Fruit fly (Drosophila melanogaster) whole organism, embryonic: ENCODE results near the gene Hip14.

Experiments
- ATbp ChIP-seq: fragments of 200-800 bp; sonication (Bioruptor generic); optimal IDR thresholded peaks from 2 replicates; lab custom pipeline; 2017; ENCODE audit warnings: missing biosample characterization, mild to moderate bottlenecking, missing genetic modification characterization, missing genetic modification reagents
- CG10366 ChIP-seq: fragments of 200-800 bp; sonication (Bioruptor generic); IDR thresholded peaks from 2 replicates; pipeline ENCODE4 v1.3.6; 2022; ENCODE audit warnings: missing biosample characterization, missing genetic modification characterization
- CG10543 ChIP-seq: fragments of 200-800 bp; sonication (Bioruptor generic); optimal IDR thresholded peaks from 3 replicates; lab custom pipeline; 2017; ENCODE audit warnings: missing biosample characterization, mild to moderate bottlenecking, missing genetic modification characterization, moderate library complexity
- CG11247 ChIP-seq: fragments of 200-800 bp; sonication (Bioruptor generic); IDR thresholded peaks from 2 replicates; pipeline ENCODE4 v1.3.6; 2022; ENCODE audit warnings: missing biosample characterization, missing genetic modification characterization
- CG11456 ChIP-seq: fragments of 200-800 bp; sonication (Bioruptor generic); IDR thresholded peaks from 3 replicates; pipeline ENCODE4 v1.3.6; 2022; ENCODE audit warnings: missing biosample characterization, missing genetic modification characterization
- CG11696 ChIP-seq: fragments of 200-800 bp; sonication (Bioruptor generic); IDR thresholded peaks from 2 replicates; pipeline ENCODE4 v1.3.6; 2022; ENCODE audit warnings: missing biosample characterization, missing genetic modification characterization
- CG12071 ChIP-seq: fragments of 200-800 bp; sonication (Bioruptor generic); optimal IDR thresholded peaks from 3 replicates; lab custom pipeline; 2018; ENCODE audit warnings: missing biosample characterization, mild to moderate bottlenecking, missing genetic modification characterization
- CG12744 ChIP-seq: fragments of 200-800 bp; sonication (Bioruptor generic); optimal IDR thresholded peaks from 2 replicates; lab custom pipeline; 2016; ENCODE audit warnings: missing biosample characterization, missing genetic modification characterization
- CG13123 ChIP-seq: fragments of 200-800 bp; sonication (Bioruptor generic); optimal IDR thresholded peaks from 2 replicates; lab custom pipeline; 2016; ENCODE audit warnings: missing biosample characterization, missing genetic modification characterization
- CG16863 ChIP-seq: fragments of 200-800 bp; sonication (Bioruptor generic); optimal IDR thresholded peaks from 3 replicates; lab custom pipeline; 2016; ENCODE audit warnings: missing biosample characterization, missing genetic modification characterization
- CG17361 ChIP-seq: fragments of 200-800 bp; sonication (Bioruptor generic); IDR thresholded peaks from 3 replicates; pipeline ENCODE4 v1.3.6; 2022; ENCODE audit warnings: missing biosample characterization, missing genetic modification characterization
- CG1832 ChIP-seq: fragments of 200-800 bp; sonication (Bioruptor generic); optimal IDR thresholded peaks from 2 replicates; lab custom pipeline; 2017; ENCODE audit warnings: missing biosample characterization, mild to moderate bottlenecking, missing genetic modification characterization, inconsistent platforms
- CG18599 ChIP-seq: fragments of 200-800 bp; sonication (Bioruptor generic); optimal IDR thresholded peaks from 3 replicates; lab custom pipeline; 2017; ENCODE audit warnings: missing biosample characterization, missing genetic modification characterization, mild to moderate bottlenecking, moderate library complexity, missing genetic modification reagents
- CG32532 ChIP-seq: fragments of 200-800 bp; sonication (Bioruptor generic); IDR thresholded peaks from 2 replicates; pipeline ENCODE4 v1.3.6; 2022; ENCODE audit warnings: missing biosample characterization, missing genetic modification characterization
- CG34376 ChIP-seq: fragments of 200-800 bp; sonication (Bioruptor generic); optimal IDR thresholded peaks from 2 replicates; lab custom pipeline; 2018; ENCODE audit warnings: missing biosample characterization, mild to moderate bottlenecking, missing genetic modification characterization
- CG4617 ChIP-seq: fragments of 200-800 bp; sonication (Bioruptor generic); optimal IDR thresholded peaks from 3 replicates; lab custom pipeline; 2016; ENCODE audit warnings: missing biosample characterization, missing genetic modification characterization, borderline replicate concordance
- CG6272 ChIP-seq: fragments of 200-800 bp; sonication (Bioruptor generic); IDR thresholded peaks from 2 replicates; pipeline ENCODE4 v1.3.6; 2022; ENCODE audit warnings: missing biosample characterization, missing genetic modification characterization
- CG6654 ChIP-seq: fragments of 200-800 bp; sonication (Bioruptor generic); optimal IDR thresholded peaks from 2 replicates; lab custom pipeline; 2017; ENCODE audit warnings: missing biosample characterization, mild to moderate bottlenecking, missing genetic modification characterization
- CG6791 ChIP-seq: fragments of 200-800 bp; sonication (Bioruptor generic); IDR thresholded peaks from 3 replicates; pipeline ENCODE4 v1.3.6; 2022; ENCODE audit warnings: missing biosample characterization, missing genetic modification characterization; ENCODE audit not compliant: partially characterized antibody
- Chrac-16 ChIP-seq: fragments of 200-800 bp; sonication (Bioruptor generic); optimal IDR thresholded peaks from 3 replicates; lab custom pipeline; 2016; ENCODE audit warnings: missing biosample characterization, missing genetic modification characterization
- D19A ChIP-seq: fragments of 200-800 bp; optimal IDR thresholded peaks from 3 replicates; lab custom pipeline; 2019; ENCODE audit warnings: missing biosample characterization, mild to moderate bottlenecking, missing genetic modification characterization, moderate library complexity
- Dll ChIP-seq: fragments of 200-800 bp; sonication (Bioruptor generic); IDR thresholded peaks from 4 replicates; pipeline ENCODE4 v1.3.6; 2022; ENCODE audit warnings: missing biosample characterization, missing genetic modification characterization; ENCODE audit not compliant: partially characterized antibody
- HHEX ChIP-seq: fragments of 200-800 bp; sonication (Bioruptor generic); optimal IDR thresholded peaks from 3 replicates; lab custom pipeline; 2017; ENCODE audit warnings: missing biosample characterization, mild to moderate bottlenecking, missing genetic modification characterization, missing genetic modification reagents
- HLH3B ChIP-seq: fragments of 200-800 bp; sonication (Bioruptor generic); IDR thresholded peaks from 2 replicates; pipeline ENCODE4 v1.3.6; 2022; ENCODE audit warnings: missing biosample characterization, missing genetic modification characterization
- Lim3 ChIP-seq: fragments of 200-800 bp; sonication (Bioruptor generic); IDR thresholded peaks from 2 replicates; pipeline ENCODE4 v1.3.6; 2022; ENCODE audit warnings: missing biosample characterization, missing genetic modification characterization
- Med ChIP-seq: fragments of 200-800 bp; sonication (Bioruptor generic); peaks from one replicate; lab custom pipeline; 2016; ENCODE audit warnings: missing biosample characterization, missing genetic modification characterization, mild to moderate bottlenecking, inconsistent platforms, moderate library complexity
- Neu2 ChIP-seq: fragments of 200-800 bp; sonication (Bioruptor generic); optimal IDR thresholded peaks from 3 replicates; lab custom pipeline; 2016; ENCODE audit warnings: missing biosample characterization, missing genetic modification characterization, borderline replicate concordance
- Pdp1 ChIP-seq, 2 experiments: fragments of 200-800 bp; sonication (Bioruptor generic); optimal IDR thresholded peaks; 3 replicates each; lab custom pipeline; 2016; ENCODE audit warnings: missing biosample characterization in 2 of 2, missing genetic modification characterization in 2 of 2, mild to moderate bottlenecking in 1 of 2, moderate library complexity in 1 of 2
- Ravus ChIP-seq: fragments of 200-800 bp; sonication (Bioruptor generic); IDR thresholded peaks from 2 replicates; pipeline ENCODE4 v1.3.6; 2022; ENCODE audit warnings: missing biosample characterization, missing genetic modification characterization
- Spps ChIP-seq: fragments of 200-800 bp; sonication (Bioruptor generic); optimal IDR thresholded peaks from 2 replicates; lab custom pipeline; 2018; ENCODE audit warnings: missing biosample characterization, mild to moderate bottlenecking, missing genetic modification characterization
- Xrp1 ChIP-seq: fragments of 200-800 bp; sonication (Bioruptor generic); IDR thresholded peaks from 2 replicates; pipeline ENCODE4 v1.3.6; 2022; ENCODE audit warnings: missing biosample characterization, missing genetic modification characterization
- chinmo ChIP-seq: fragments of 200-800 bp; sonication (Bioruptor generic); IDR thresholded peaks from 4 replicates; pipeline ENCODE4 v1.3.6; 2022; ENCODE audit warnings: missing biosample characterization, missing genetic modification characterization; ENCODE audit not compliant: partially characterized antibody
- chm ChIP-seq: fragments of 200-800 bp; sonication (Bioruptor generic); IDR thresholded peaks from 2 replicates; pipeline ENCODE4 v1.3.6; 2022; ENCODE audit warnings: missing biosample characterization, missing genetic modification characterization
- ci ChIP-seq: fragments of 200-800 bp; sonication (Bioruptor generic); IDR thresholded peaks from 3 replicates; pipeline ENCODE4 v1.3.6; 2022; ENCODE audit warnings: missing biosample characterization, missing genetic modification characterization
- exex ChIP-seq: fragments of 200-800 bp; sonication (Bioruptor generic); optimal IDR thresholded peaks from 4 replicates; lab custom pipeline; 2018; ENCODE audit warnings: missing biosample characterization, mild to moderate bottlenecking, missing genetic modification characterization, moderate library complexity
- gce ChIP-seq: fragments of 200-800 bp; sonication (Bioruptor generic); IDR thresholded peaks from 3 replicates; pipeline ENCODE4 v1.3.6; 2022; ENCODE audit warnings: missing biosample characterization, missing genetic modification characterization
- gcm2 ChIP-seq: fragments of 200-800 bp; sonication (Bioruptor generic); optimal IDR thresholded peaks from 2 replicates; lab custom pipeline; 2016; ENCODE audit warnings: missing biosample characterization, missing genetic modification characterization
- grn ChIP-seq: fragments of 200-800 bp; sonication (Bioruptor generic); optimal IDR thresholded peaks from 3 replicates; lab custom pipeline; 2017; ENCODE audit warnings: missing biosample characterization, missing genetic modification characterization
- kni ChIP-seq: fragments of 200-800 bp; sonication (Bioruptor generic); optimal IDR thresholded peaks from 3 replicates; lab custom pipeline; 2017; ENCODE audit warnings: mild to moderate bottlenecking, missing biosample characterization, missing genetic modification reagents, missing genetic modification characterization
- lab ChIP-seq: fragments of 200-800 bp; sonication (Bioruptor generic); optimal IDR thresholded peaks from 3 replicates; lab custom pipeline; 2017; ENCODE audit warnings: missing biosample characterization, missing genetic modification characterization, mild to moderate bottlenecking, moderate library complexity, missing genetic modification reagents
- lbe ChIP-seq: fragments of 200-800 bp; sonication (Bioruptor generic); optimal IDR thresholded peaks from 2 replicates; lab custom pipeline; 2016; ENCODE audit warnings: missing biosample characterization, mild to moderate bottlenecking, missing genetic modification characterization
- nerfin-2 ChIP-seq: fragments of 200-800 bp; sonication (Bioruptor generic); IDR thresholded peaks from 2 replicates; pipeline ENCODE4 v1.3.6; 2022; ENCODE audit warnings: missing biosample characterization, missing genetic modification characterization; ENCODE audit not compliant: partially characterized antibody
- nom ChIP-seq: fragments of 200-800 bp; sonication (Bioruptor generic); optimal IDR thresholded peaks from 2 replicates; lab custom pipeline; 2017; ENCODE audit warnings: missing biosample characterization, missing genetic modification characterization, mild to moderate bottlenecking, moderate library complexity, missing genetic modification reagents
- rib ChIP-seq: fragments of 200-800 bp; sonication (Bioruptor generic); IDR thresholded peaks from 2 replicates; pipeline ENCODE4 v1.3.6; 2022; ENCODE audit warnings: missing biosample characterization, missing genetic modification characterization
- run ChIP-seq: fragments of 200-800 bp; sonication (Bioruptor generic); optimal IDR thresholded peaks from 3 replicates; lab custom pipeline; 2018; ENCODE audit warnings: missing biosample characterization, mild to moderate bottlenecking, missing genetic modification characterization
- shn ChIP-seq: fragments of 200-800 bp; sonication (Bioruptor generic); optimal IDR thresholded peaks from 3 replicates; lab custom pipeline; 2016; ENCODE audit warnings: missing biosample characterization, missing genetic modification characterization
- vvl ChIP-seq: fragments of 200-800 bp; sonication (Bioruptor generic); IDR thresholded peaks from 2 replicates; pipeline ENCODE4 v1.3.6; 2022; ENCODE audit warnings: missing biosample characterization, missing genetic modification characterization
- wdn ChIP-seq: fragments of 200-800 bp; sonication (Bioruptor generic); IDR thresholded peaks from 2 replicates; pipeline ENCODE4 v1.3.6; 2022; ENCODE audit warnings: missing biosample characterization, missing genetic modification characterization
- zfh1 ChIP-seq: fragments of 200-800 bp; sonication (Bioruptor generic); IDR thresholded peaks from 3 replicates; pipeline ENCODE4 v1.3.6; 2022; ENCODE audit warnings: missing biosample characterization, missing genetic modification characterization

The Hip14 gene

dm6 chr3L:16037690-16038332 is 49.8 kb downstream of the Hip14 start (continued):
- 0 out of 2 replicates have a peak, but pooled peaks have one; percentile 15 for TF ChIP-seq nerfin-2
- TF ChIP-seq kni (GFP tag; lab: Kevin White, UChicago) = peak; percentile 47
- no peak for TF ChIP-seq Neu2 (GFP tag; lab: Kevin White, UChicago)
- TF ChIP-seq Lim3 (GFP tag; lab: Robert Waterston, UW) = no peak
- TF ChIP-seq shn = no peak
- peak; percentile 78 for TF ChIP-seq Med (GFP tag; lab: Kevin White, UChicago)
- TF ChIP-seq vvl (GFP tag; lab: Robert Waterston, UW) = peak; percentile 86
- TF ChIP-seq HLH3B (GFP tag; lab: Robert Waterston, UW) = peak; percentile 4; the same call in 1 of the 2 replicates
- TF ChIP-seq nom (GFP tag; lab: Kevin White, UChicago) = peak; percentile 45
- TF ChIP-seq CG6654 (GFP tag; lab: Kevin White, UChicago) = no peak
- 0 out of 2 replicates have a peak, but pooled peaks have one; percentile 8 for TF ChIP-seq rib (GFP tag; lab: Robert Waterston, UW)
- TF ChIP-seq gcm2 (GFP tag; lab: Kevin White, UChicago) = no peak
- TF ChIP-seq chm (GFP tag; lab: Robert Waterston, UW) = 0 out of 2 replicates have a peak, but pooled peaks have one; percentile 48
- TF ChIP-seq CG11456 = no peak
- TF ChIP-seq Dll = no peak
- TF ChIP-seq CG16863 = no peak
- TF ChIP-seq ci (GFP tag; lab: Robert Waterston, UW) = peak; percentile 59; the same call in 1 of the 3 replicates
- TF ChIP-seq CG34376 = no peak
- TF ChIP-seq CG12071 (GFP tag; lab: Kevin White, UChicago) = peak; percentile 2
- TF ChIP-seq CG6791 = 0 out of 3 replicates have a peak, but pooled peaks have one; percentile 17
- no peak for TF ChIP-seq ATbp (GFP tag; lab: Kevin White, UChicago)
- no peak for TF ChIP-seq CG4617 (GFP tag; lab: Kevin White, UChicago)
- no peak for TF ChIP-seq CG12744 (GFP tag; lab: Kevin White, UChicago)
- TF ChIP-seq CG10543 (GFP tag; lab: Kevin White, UChicago) = no peak
- TF ChIP-seq grn = no peak
- TF ChIP-seq CG11247 (GFP tag; lab: Robert Waterston, UW) = no peak
- TF ChIP-seq CG18599 (GFP tag; lab: Kevin White, UChicago) = peak; percentile 9
- TF ChIP-seq gce (GFP tag; lab: Robert Waterston, UW) = no peak
- TF ChIP-seq zfh1 (GFP tag; lab: Robert Waterston, UW) = peak; percentile 43; the same call in 1 of the 3 replicates
- no peak for TF ChIP-seq HHEX (GFP tag; lab: Kevin White, UChicago)
- no peak for TF ChIP-seq Ravus (GFP tag; lab: Robert Waterston, UW)
- TF ChIP-seq CG13123 (GFP tag; lab: Kevin White, UChicago) = no peak
- peak; percentile 71 for TF ChIP-seq D19A (tag; lab: Kevin White, UChicago)
- TF ChIP-seq CG10366 (GFP tag; lab: Robert Waterston, UW) = no peak
- TF ChIP-seq exex = no peak
- TF ChIP-seq CG11696 (GFP tag; lab: Robert Waterston, UW) = no peak
- TF ChIP-seq Pdp1 (GFP tag; optimal IDR thresholded peaks at IDR 0.05; lab: Kevin White, UChicago) = peak in 1 of 2 experiments; percentile 66
- peak; percentile 19; the same call in 1 of the 2 replicates for TF ChIP-seq Xrp1 (GFP tag; lab: Robert Waterston, UW)
- TF ChIP-seq lbe = peak; percentile 43
- TF ChIP-seq CG6272 (GFP tag; lab: Robert Waterston, UW) = no peak
- no peak for TF ChIP-seq CG17361 (GFP tag; lab: Robert Waterston, UW)
- no peak for TF ChIP-seq CG1832 (GFP tag; lab: Kevin White, UChicago)
- no peak for TF ChIP-seq wdn (GFP tag; lab: Robert Waterston, UW)
- TF ChIP-seq Chrac-16 (GFP tag; lab: Kevin White, UChicago) = no peak
- 0 out of 2 replicates have a peak, but pooled peaks have one; percentile 18 for TF ChIP-seq CG32532
- TF ChIP-seq lab = peak; percentile 22
- no peak for TF ChIP-seq run (tag; lab: Kevin White, UChicago)
- 0 out of 4 replicates have a peak, but pooled peaks have one; percentile 33 for TF ChIP-seq chinmo (GFP tag; lab: Robert Waterston, UW)
- TF ChIP-seq Spps = no peak
